Fruit fly (Drosophila melanogaster): Measurements from ENCODE around the gene ex.

The ex gene

dm6 chr2L:414593-415399, 16.2 kb upstream of the ex start, which contains the start of the genes AP-2alpha and ebi (continued):
- peak; percentile 78 for TF ChIP-seq Fer3 (tag; optimal IDR thresholded peaks at IDR 0.05)
- no peak for TF ChIP-seq fru (optimal IDR thresholded peaks at IDR 0.05)
- no peak for TF ChIP-seq Awh (GFP tag; IDR thresholded peaks at IDR 0.05)
- peak; percentile 88 for TF ChIP-seq CG1602 (GFP tag; optimal IDR thresholded peaks at IDR 0.05)
- TF ChIP-seq CG12299 (tag; optimal IDR thresholded peaks at IDR 0.05): peak; percentile 71
- peak; percentile 76 for TF ChIP-seq NK7.1 (GFP tag; optimal IDR thresholded peaks at IDR 0.05)
- TF ChIP-seq Ssrp (tag; optimal IDR thresholded peaks at IDR 0.05): peak; percentile 84
- peak; percentile 92 for TF ChIP-seq esg (GFP tag; conservative IDR thresholded peaks at IDR 0.05)
- no peak for TF ChIP-seq sna (GFP tag; IDR thresholded peaks at IDR 0.05; ENCODE audit: partially characterized antibody)
- peak; percentile 63; the same call in 2 of the 3 replicates for TF ChIP-seq gce (GFP tag; IDR thresholded peaks at IDR 0.05)
- TF ChIP-seq CG7357 (GFP tag; IDR thresholded peaks at IDR 0.05): peak; percentile 74; the same call in 2 of the 3 replicates
- peak; percentile 58 for TF ChIP-seq MTF-1 (GFP tag; optimal IDR thresholded peaks at IDR 0.05; ENCODE audit: borderline replicate concordance)
- TF ChIP-seq CG6175 (GFP tag; IDR thresholded peaks at IDR 0.05): peak; percentile 76
- TF ChIP-seq CG11398 (GFP tag; optimal IDR thresholded peaks at IDR 0.05): peak; percentile 89
- peak; percentile 78 for TF ChIP-seq fd96Cb (tag; optimal IDR thresholded peaks at IDR 0.05)
- TF ChIP-seq CG13775 (GFP tag; optimal IDR thresholded peaks at IDR 0.05): peak; percentile 92
- TF ChIP-seq bowl (GFP tag; IDR thresholded peaks at IDR 0.05): no peak
- peak; percentile 90 for TF ChIP-seq CG12155 (GFP tag; optimal IDR thresholded peaks at IDR 0.05)
- TF ChIP-seq Hsf (GFP tag; optimal IDR thresholded peaks at IDR 0.05): peak; percentile 95
- peak; percentile 83 for TF ChIP-seq Dek (tag; optimal IDR thresholded peaks at IDR 0.05)
- TF ChIP-seq CG10267 (tag; optimal IDR thresholded peaks at IDR 0.05): peak; percentile 78
- peak; percentile 33 for TF ChIP-seq CG2875 (GFP tag; optimal IDR thresholded peaks at IDR 0.05)
- peak; percentile 93 for TF ChIP-seq CTCF (GFP tag; optimal IDR thresholded peaks at IDR 0.05)
- peak; percentile 84 for TF ChIP-seq Mrtf (GFP tag; IDR thresholded peaks at IDR 0.05)
- TF ChIP-seq CG9215 (GFP tag; IDR thresholded peaks at IDR 0.05): peak; percentile 93
- TF ChIP-seq CG11696 (GFP tag; IDR thresholded peaks at IDR 0.05): 0 out of 2 replicates have a peak, but pooled peaks have one; percentile 10
- TF ChIP-seq maf-S (GFP tag; optimal IDR thresholded peaks at IDR 0.05): peak; percentile 93
- peak; percentile 89 for TF ChIP-seq Dad (GFP tag; optimal IDR thresholded peaks at IDR 0.05)
- no peak for TF ChIP-seq hb (GFP tag; IDR thresholded peaks at IDR 0.05; ENCODE audit: partially characterized antibody)
- TF ChIP-seq CG17385 (GFP tag; optimal IDR thresholded peaks at IDR 0.05): peak; percentile 76
- TF ChIP-seq ranshi (GFP tag; IDR thresholded peaks at IDR 0.05): peak; percentile 88; the same call in 1 of the 2 replicates
- no peak for TF ChIP-seq tna (GFP tag; IDR thresholded peaks at IDR 0.05; ENCODE audit: partially characterized antibody)
- peak; percentile 91 for TF ChIP-seq YL-1 (GFP tag; optimal IDR thresholded peaks at IDR 0.05)
- TF ChIP-seq bcd (GFP tag; optimal IDR thresholded peaks at IDR 0.05): peak; percentile 91
- peak; percentile 95 for TF ChIP-seq CG9932 (GFP tag; IDR thresholded peaks at IDR 0.05)
- peak; percentile 88 for TF ChIP-seq CG10462 (GFP tag; optimal IDR thresholded peaks at IDR 0.05)
- peak; percentile 71 for TF ChIP-seq E2f2 (GFP tag; IDR thresholded peaks at IDR 0.05)
- peak; percentile 39 for TF ChIP-seq CG6654 (GFP tag; optimal IDR thresholded peaks at IDR 0.05)
- peak; percentile 76 for TF ChIP-seq CG1233 (GFP tag; optimal IDR thresholded peaks at IDR 0.05)
- no peak for TF ChIP-seq CG17568 (GFP tag; optimal IDR thresholded peaks at IDR 0.05)
- TF ChIP-seq CG1647 (GFP tag; optimal IDR thresholded peaks at IDR 0.05): peak; percentile 80
- TF ChIP-seq CG4820 (GFP tag; optimal IDR thresholded peaks at IDR 0.05): peak; percentile 86
- peak; percentile 93 for TF ChIP-seq her (GFP tag; optimal IDR thresholded peaks at IDR 0.05)
- TF ChIP-seq Gug (GFP tag; IDR thresholded peaks at IDR 0.05): peak; percentile 92
- peak; percentile 92 for TF ChIP-seq CG9817 (tag; optimal IDR thresholded peaks at IDR 0.05)
- TF ChIP-seq zen (tag; optimal IDR thresholded peaks at IDR 0.05): peak; percentile 78
- peak; percentile 81 for TF ChIP-seq Six4 (GFP tag; optimal IDR thresholded peaks at IDR 0.05)
- TF ChIP-seq sr (GFP tag; IDR thresholded peaks at IDR 0.05): peak; percentile 36; the same call in 1 of the 3 replicates
- TF ChIP-seq CG17359 (tag; optimal IDR thresholded peaks at IDR 0.05): peak; percentile 62
- peak; percentile 56; the same call in 1 of the 2 replicates for TF ChIP-seq ro (GFP tag; IDR thresholded peaks at IDR 0.05)
